Worm (Caenorhabditis elegans) whole organism, L4/young adult: ENCODE data around the gene K09H11.11.
A peak's percentile ranks its signal among the peaks of the same experiment; 100 is the strongest.

Experiments used
- W03F9.2 ChIP-seq: fragments of 150-350 bp; optimal IDR thresholded peaks from 2 replicates; lab custom pipeline; 2014; ENCODE audit warnings: missing biosample characterization, missing genetic modification characterization
- dao-5 ChIP-seq: sonication (generic microtip); optimal IDR thresholded peaks from 2 replicates; lab custom pipeline; 2016; ENCODE audit warnings: missing genotype, missing genetic modification characterization, moderate library complexity, missing compliant biosample characterization
- him-1 ChIP-seq: sonication (generic microtip); optimal IDR thresholded peaks from 2 replicates; lab custom pipeline; 2016; ENCODE audit warnings: missing genotype, missing genetic modification reagents, missing genetic modification characterization, missing compliant biosample characterization

DNA sequence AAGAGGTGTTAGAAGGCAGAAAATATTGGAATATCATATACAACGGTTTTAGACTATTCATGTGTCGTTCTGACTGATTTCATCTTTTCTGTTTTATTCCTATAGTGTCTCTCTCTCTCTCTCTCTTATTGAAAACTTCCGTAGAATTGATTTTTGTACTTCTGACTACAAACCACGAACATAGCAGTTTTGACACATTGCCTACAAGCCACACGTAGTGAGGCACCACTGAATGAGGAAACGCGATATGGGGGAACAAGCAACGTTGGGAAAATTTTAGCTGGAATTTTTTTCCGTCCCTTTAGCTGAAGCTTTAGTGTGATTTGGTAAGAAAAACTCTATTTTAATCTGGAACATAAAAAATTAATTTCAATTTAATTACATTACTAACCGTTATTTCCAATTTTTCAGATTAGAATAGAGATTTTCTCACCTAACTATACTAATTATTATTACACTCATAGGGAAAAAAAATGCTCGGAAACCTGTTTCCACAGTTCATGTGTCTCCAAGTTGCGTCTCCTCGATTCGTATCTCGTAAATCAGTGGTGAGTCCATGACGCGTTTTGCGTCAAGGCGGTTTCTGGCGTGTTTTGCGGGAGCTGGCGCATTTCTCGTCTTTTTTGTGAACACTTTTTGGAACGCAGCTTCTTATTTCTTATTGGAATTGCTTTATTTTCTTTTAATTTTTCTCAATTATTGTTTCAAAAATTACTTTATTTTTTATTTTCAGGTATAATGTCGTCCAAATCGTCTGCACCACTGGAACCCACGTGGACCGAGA is 35.6 kb upstream of the K09H11.11 start, which contains the start of the genes nhr-142 and F44E7.9:
- TF ChIP-seq him-1 (tag; lab: Kevin White, UChicago) (peak; percentile 69), dao-5 (tag; lab: Kevin White, UChicago) (no peak), W03F9.2 (tag; lab: Kevin White, UChicago) (peak; percentile 90)
